Fruit fly (Drosophila melanogaster): ENCODE results near the gene CG7542.

dm6 chr3L:17557215-17557904 lies 7.7 kb downstream of the CG7542 start, which contains the start of gene CycT:
- TF ChIP-seq acj6 (GFP tag; optimal IDR thresholded peaks at IDR 0.05) = no peak
- no peak for TF ChIP-seq CG8632 (GFP tag; optimal IDR thresholded peaks at IDR 0.05)
